Fruit fly (Drosophila melanogaster) whole organism, embryonic: ENCODE measurements around the gene CG43127.

ENCODE experiments used
- B-H1 ChIP-seq: fragments of 200-800 bp; sonication (Bioruptor generic); IDR thresholded peaks from 3 replicates; pipeline ENCODE4 v1.3.6; 2022; ENCODE audit warnings: missing biosample characterization, missing genetic modification characterization
- Bgb ChIP-seq: fragments of 200-800 bp; sonication (Bioruptor generic); IDR thresholded peaks from 2 replicates; pipeline ENCODE4 v1.3.6; 2022; ENCODE audit warnings: missing biosample characterization, missing genetic modification characterization; ENCODE audit not compliant: partially characterized antibody
- CG10267 ChIP-seq: fragments of 200-800 bp; sonication (Bioruptor generic); optimal IDR thresholded peaks from 2 replicates; lab custom pipeline; 2018; ENCODE audit warnings: missing biosample characterization, mild to moderate bottlenecking, missing genetic modification characterization, moderate library complexity
- CG10979 ChIP-seq: fragments of 200-800 bp; sonication (Bioruptor generic); optimal IDR thresholded peaks from 2 replicates; lab custom pipeline; 2018; ENCODE audit warnings: missing biosample characterization, mild to moderate bottlenecking, missing genetic modification characterization, moderate library complexity
- CG12071 ChIP-seq: fragments of 200-800 bp; sonication (Bioruptor generic); optimal IDR thresholded peaks from 3 replicates; lab custom pipeline; 2018; ENCODE audit warnings: missing biosample characterization, mild to moderate bottlenecking, missing genetic modification characterization
- CG12104 ChIP-seq: fragments of 200-800 bp; sonication (Bioruptor generic); optimal IDR thresholded peaks from 3 replicates; lab custom pipeline; 2016; ENCODE audit warnings: missing biosample characterization, missing genetic modification characterization
- CG1233 ChIP-seq: fragments of 200-800 bp; sonication (Bioruptor generic); optimal IDR thresholded peaks from 4 replicates; lab custom pipeline; 2018; ENCODE audit warnings: missing biosample characterization, mild to moderate bottlenecking, missing genetic modification characterization
- CG12744 ChIP-seq: fragments of 200-800 bp; sonication (Bioruptor generic); optimal IDR thresholded peaks from 2 replicates; lab custom pipeline; 2016; ENCODE audit warnings: missing biosample characterization, missing genetic modification characterization
- CG15514 ChIP-seq: fragments of 200-800 bp; sonication (Bioruptor generic); optimal IDR thresholded peaks from 3 replicates; lab custom pipeline; 2017; ENCODE audit warnings: missing biosample characterization, missing genetic modification characterization, mild to moderate bottlenecking, moderate library complexity, missing genetic modification reagents
- CG17361 ChIP-seq: fragments of 200-800 bp; sonication (Bioruptor generic); IDR thresholded peaks from 3 replicates; pipeline ENCODE4 v1.3.6; 2022; ENCODE audit warnings: missing biosample characterization, missing genetic modification characterization
- CG1832 ChIP-seq: fragments of 200-800 bp; sonication (Bioruptor generic); optimal IDR thresholded peaks from 2 replicates; lab custom pipeline; 2017; ENCODE audit warnings: missing biosample characterization, mild to moderate bottlenecking, missing genetic modification characterization, inconsistent platforms
- CG2712 ChIP-seq: fragments of 200-800 bp; optimal IDR thresholded peaks from 3 replicates; lab custom pipeline; 2019; ENCODE audit warnings: missing biosample characterization, mild to moderate bottlenecking, missing genetic modification characterization, moderate library complexity
- CG2889 ChIP-seq: fragments of 200-800 bp; sonication (Bioruptor generic); IDR thresholded peaks from 3 replicates; pipeline ENCODE4 v1.3.6; 2022; ENCODE audit warnings: missing biosample characterization, missing genetic modification characterization
- CG31441 ChIP-seq: fragments of 200-800 bp; sonication (Bioruptor generic); IDR thresholded peaks from 2 replicates; pipeline ENCODE4 v1.3.6; 2022; ENCODE audit warnings: missing biosample characterization, missing genetic modification characterization
- CG32767 ChIP-seq: fragments of 200-800 bp; sonication (Bioruptor generic); IDR thresholded peaks from 2 replicates; pipeline ENCODE4 v1.3.6; 2022; ENCODE audit warnings: missing biosample characterization, missing genetic modification characterization
- CG43689 ChIP-seq: fragments of 200-800 bp; sonication (Bioruptor generic); IDR thresholded peaks from 2 replicates; pipeline ENCODE4 v1.3.6; 2022; ENCODE audit warnings: missing biosample characterization, missing genetic modification characterization
- CG5245 ChIP-seq: fragments of 200-800 bp; sonication (Bioruptor generic); optimal IDR thresholded peaks from 3 replicates; lab custom pipeline; 2016; ENCODE audit warnings: missing biosample characterization, missing genetic modification characterization
- CG8290 ChIP-seq, 3 experiments: fragments of 200-800 bp; sonication (Bioruptor generic); optimal IDR thresholded peaks; 2 replicates each; lab custom pipeline; 2016 to 2019; ENCODE audit warnings: missing biosample characterization in 3 of 3, missing genetic modification characterization in 3 of 3, mild to moderate bottlenecking in 2 of 3, moderate library complexity in 1 of 3
- CG8388 ChIP-seq: fragments of 200-800 bp; sonication (Bioruptor generic); optimal IDR thresholded peaks from 2 replicates; lab custom pipeline; 2019; ENCODE audit warnings: missing biosample characterization, mild to moderate bottlenecking, missing genetic modification characterization, moderate library complexity
- Hr51 ChIP-seq, 2 experiments: fragments of 200-800 bp; sonication (Bioruptor generic); optimal IDR thresholded peaks; 2 replicates in 1 of 2; 3 replicates in 1 of 2; lab custom pipeline; 2016 to 2018; ENCODE audit warnings: missing biosample characterization in 2 of 2, missing genetic modification characterization in 2 of 2, mild to moderate bottlenecking in 1 of 2, moderate library complexity in 1 of 2
- Hsf ChIP-seq: fragments of 200-800 bp; sonication (Bioruptor generic); optimal IDR thresholded peaks from 3 replicates; lab custom pipeline; 2016; ENCODE audit warnings: missing biosample characterization, missing genetic modification characterization
- Med ChIP-seq: fragments of 200-800 bp; sonication (Bioruptor generic); peaks from one replicate; lab custom pipeline; 2016; ENCODE audit warnings: missing biosample characterization, missing genetic modification characterization, mild to moderate bottlenecking, inconsistent platforms, moderate library complexity
- Opbp ChIP-seq: fragments of 200-800 bp; sonication (Bioruptor generic); IDR thresholded peaks from 3 replicates; pipeline ENCODE4 v1.3.6; 2022; ENCODE audit warnings: missing biosample characterization, missing genetic modification characterization; ENCODE audit not compliant: partially characterized antibody
- PHDP ChIP-seq: fragments of 200-800 bp; sonication (Bioruptor generic); optimal IDR thresholded peaks from 3 replicates; lab custom pipeline; 2018; ENCODE audit warnings: missing biosample characterization, mild to moderate bottlenecking, missing genetic modification characterization, moderate library complexity
- Stat92E ChIP-seq, 3 experiments: fragments of >200 bp in 2 of 3; fragments of 200-800 bp in 1 of 3; sonication (Bioruptor generic) in 1 of 3; optimal IDR thresholded peaks; 2 replicates each; lab custom pipeline; 2017 to 2019; ENCODE audit warnings: missing biosample characterization in 3 of 3, missing genetic modification characterization in 3 of 3, mild to moderate bottlenecking in 1 of 3, moderate library complexity in 1 of 3
- Trl ChIP-seq, 3 experiments: fragments of >200 bp in 2 of 3; fragments of 200-800 bp in 1 of 3; sonication (Bioruptor generic) in 1 of 3; optimal IDR thresholded peaks; 2 replicates in 1 of 3; 3 replicates in 2 of 3; lab custom pipeline; 2016 to 2017; ENCODE audit warnings: missing biosample characterization in 1 of 3, missing genetic modification characterization in 1 of 3
- bsh ChIP-seq, 2 experiments: fragments of 200-800 bp; sonication (Bioruptor generic); optimal IDR thresholded peaks; 2 replicates each; lab custom pipeline; 2017 to 2018; ENCODE audit warnings: mild to moderate bottlenecking in 2 of 2, missing biosample characterization in 2 of 2, missing genetic modification characterization in 2 of 2, moderate library complexity in 1 of 2
- ci ChIP-seq: fragments of 200-800 bp; sonication (Bioruptor generic); IDR thresholded peaks from 3 replicates; pipeline ENCODE4 v1.3.6; 2022; ENCODE audit warnings: missing biosample characterization, missing genetic modification characterization
- crol ChIP-seq: fragments of 200-800 bp; sonication (Bioruptor generic); IDR thresholded peaks from 2 replicates; pipeline ENCODE4 v1.3.6; 2022; ENCODE audit warnings: missing biosample characterization, missing genetic modification characterization
- da ChIP-seq: fragments of 200-800 bp; sonication (Bioruptor generic); optimal IDR thresholded peaks from 2 replicates; lab custom pipeline; 2016; ENCODE audit warnings: missing biosample characterization, missing genetic modification characterization
- dmrt99B ChIP-seq: fragments of 200-800 bp; sonication (Bioruptor generic); optimal IDR thresholded peaks from 2 replicates; lab custom pipeline; 2018; ENCODE audit warnings: missing biosample characterization, mild to moderate bottlenecking, missing genetic modification characterization, moderate library complexity
- gfzf ChIP-seq: fragments of 200-800 bp; sonication (Bioruptor generic); optimal IDR thresholded peaks from 2 replicates; lab custom pipeline; 2016; ENCODE audit warnings: missing biosample characterization, mild to moderate bottlenecking, missing genetic modification characterization, moderate library complexity
- grau ChIP-seq: fragments of 200-800 bp; optimal IDR thresholded peaks from 3 replicates; lab custom pipeline; 2019; ENCODE audit warnings: missing biosample characterization, mild to moderate bottlenecking, missing genetic modification characterization, moderate library complexity
- lola ChIP-seq, 3 experiments: fragments of >200 bp in 2 of 3; fragments of 200-800 bp in 1 of 3; sonication (Bioruptor generic) in 1 of 3; optimal IDR thresholded peaks; 2 replicates each; lab custom pipeline; 2017 to 2019; ENCODE audit warnings: missing biosample characterization in 3 of 3, missing genetic modification characterization in 3 of 3, mild to moderate bottlenecking in 1 of 3, moderate library complexity in 1 of 3
- lov ChIP-seq, 2 experiments: fragments of 200-800 bp in 1 of 2; fragments of >200 bp in 1 of 2; sonication (Bioruptor generic) in 1 of 2; IDR thresholded peaks in 1 of 2; optimal IDR thresholded peaks in 1 of 2; 2 replicates in 1 of 2; 3 replicates in 1 of 2; pipeline versions ENCODE4 v1.3.6 to Lab custom; 2017 to 2022; ENCODE audit warnings: missing biosample characterization in 1 of 2, missing genetic modification characterization in 1 of 2
- onecut ChIP-seq: fragments of 200-800 bp; sonication (Bioruptor generic); IDR thresholded peaks from 2 replicates; pipeline ENCODE4 v1.3.6; 2022; ENCODE audit warnings: missing biosample characterization, missing genetic modification characterization
- pan ChIP-seq, 4 experiments: fragments of >200 bp in 3 of 4; fragments of 200-800 bp in 1 of 4; sonication (Bioruptor generic) in 1 of 4; optimal IDR thresholded peaks in 3 of 4; IDR thresholded peaks in 1 of 4; 2 replicates each; pipeline versions ENCODE4 v1.3.6 to Lab custom; 2017 to 2022; ENCODE audit warnings: missing biosample characterization in 2 of 4, missing genetic modification characterization in 2 of 4, mixed read lengths in 1 of 4
- row ChIP-seq: fragments of 200-800 bp; sonication (Bioruptor generic); IDR thresholded peaks from 3 replicates; pipeline ENCODE4 v1.3.6; 2022; ENCODE audit warnings: missing biosample characterization, missing genetic modification characterization
- sens ChIP-seq: fragments of 200-800 bp; sonication (Bioruptor generic); peaks from one replicate; lab custom pipeline; 2016; ENCODE audit warnings: missing biosample characterization, missing genetic modification characterization
- sqz ChIP-seq: fragments of 200-800 bp; sonication (Bioruptor generic); optimal IDR thresholded peaks from 3 replicates; lab custom pipeline; 2018; ENCODE audit warnings: missing biosample characterization, mild to moderate bottlenecking, missing genetic modification characterization
- tll ChIP-seq, 2 experiments: fragments of 200-800 bp in 1 of 2; fragments of >200 bp in 1 of 2; sonication (Bioruptor generic) in 1 of 2; optimal IDR thresholded peaks; 2 replicates each; lab custom pipeline; 2017 to 2019; ENCODE audit warnings: missing biosample characterization in 2 of 2, missing genetic modification characterization in 2 of 2, mild to moderate bottlenecking in 1 of 2, moderate library complexity in 1 of 2
- tna ChIP-seq: fragments of 200-800 bp; sonication (Bioruptor generic); IDR thresholded peaks from 2 replicates; pipeline ENCODE4 v1.3.6; 2022; ENCODE audit warnings: missing biosample characterization, missing genetic modification characterization; ENCODE audit not compliant: partially characterized antibody
- twi ChIP-seq: fragments of 200-800 bp; optimal IDR thresholded peaks from 2 replicates; lab custom pipeline; 2019; ENCODE audit warnings: missing biosample characterization, mild to moderate bottlenecking, missing genetic modification characterization, moderate library complexity
- z ChIP-seq: fragments of 200-800 bp; sonication (Bioruptor generic); IDR thresholded peaks from 3 replicates; pipeline ENCODE4 v1.3.6; 2022; ENCODE audit warnings: missing biosample characterization, missing genetic modification characterization
- zen ChIP-seq: fragments of 200-800 bp; sonication (Bioruptor generic); optimal IDR thresholded peaks from 3 replicates; lab custom pipeline; 2018; ENCODE audit warnings: missing biosample characterization, mild to moderate bottlenecking, missing genetic modification characterization, moderate library complexity

The CG43127 gene

dm6 chr3L:10659993-10660743, 34.8 kb upstream of the CG43127 start (continued):
- TF ChIP-seq Trl (optimal IDR thresholded peaks at IDR 0.05; lab: Kevin White, UChicago) (peak; percentile 46 to 51), Trl (GFP tag; optimal IDR thresholded peaks at IDR 0.05; lab: Kevin White, UChicago) (no peak), CG32767 (GFP tag; lab: Robert Waterston, UW) (no peak), Stat92E (GFP tag; optimal IDR thresholded peaks at IDR 0.05; lab: Kevin White, UChicago) (peak in 1 of 3 experiments; percentile 77), CG31441 (0 out of 2 replicates have a peak, but pooled peaks have one; percentile 22), CG10267 (tag; lab: Kevin White, UChicago) (peak; percentile 11), lola (GFP tag; optimal IDR thresholded peaks at IDR 0.05; lab: Kevin White, UChicago) (peak in 1 of 3 experiments; percentile 42), row (peak; percentile 32; the same call in 1 of the 3 replicates), CG2889 (GFP tag; lab: Robert Waterston, UW) (no peak), da (GFP tag; lab: Kevin White, UChicago) (no peak), CG8290 (GFP tag; optimal IDR thresholded peaks at IDR 0.05; lab: Kevin White, UChicago) (no peak), CG8290 (tag; optimal IDR thresholded peaks at IDR 0.05; lab: Kevin White, UChicago) (peak in 1 of 2 experiments; percentile 4), twi (tag; lab: Kevin White, UChicago) (peak; percentile 64), CG5245 (GFP tag; lab: Kevin White, UChicago) (no peak), CG43689 (no peak), CG2712 (tag; lab: Kevin White, UChicago) (peak; percentile 61), tll (GFP tag; optimal IDR thresholded peaks at IDR 0.05; lab: Kevin White, UChicago) (peak in 1 of 2 experiments; percentile 15), CG12071 (GFP tag; lab: Kevin White, UChicago) (no peak), z (GFP tag; lab: Robert Waterston, UW) (no peak), bsh (GFP tag; optimal IDR thresholded peaks at IDR 0.05; lab: Kevin White, UChicago) (peak in 1 of 2 experiments; percentile 4), ci (GFP tag; lab: Robert Waterston, UW) (peak; percentile 27; the same call in 1 of the 3 replicates), tna (GFP tag; lab: Robert Waterston, UW) (no peak), CG8388 (GFP tag; lab: Kevin White, UChicago) (no peak), grau (tag; lab: Kevin White, UChicago) (peak; percentile 92), onecut (no peak), CG1832 (peak; percentile 51), CG17361 (0 out of 3 replicates have a peak, but pooled peaks have one; percentile 26), CG1233 (GFP tag; lab: Kevin White, UChicago) (no peak), Bgb (GFP tag; lab: Robert Waterston, UW) (no peak), B-H1 (no peak), Opbp (GFP tag; lab: Robert Waterston, UW) (no peak), CG12104 (GFP tag; lab: Kevin White, UChicago) (no peak), CG15514 (no peak), sens (GFP tag; lab: Kevin White, UChicago) (peak; percentile 31), crol (GFP tag; lab: Robert Waterston, UW) (peak; percentile 87), Hr51 (GFP tag; optimal IDR thresholded peaks at IDR 0.05; lab: Kevin White, UChicago) (peak in 1 of 2 experiments; percentile 40), CG10979 (tag; lab: Kevin White, UChicago) (peak; percentile 48), PHDP (tag; lab: Kevin White, UChicago) (peak; percentile 1), gfzf (GFP tag; lab: Kevin White, UChicago) (no peak), Med (peak; percentile 57), CG12744 (no peak), sqz (GFP tag; lab: Kevin White, UChicago) (no peak), zen (tag; lab: Kevin White, UChicago) (peak; percentile 38), lov (optimal IDR thresholded peaks at IDR 0.05; lab: Kevin White, UChicago) (no peak), lov (GFP tag; IDR thresholded peaks at IDR 0.05; lab: Robert Waterston, UW) (0 out of 3 replicates have a peak, but pooled peaks have one; percentile 13), pan (optimal IDR thresholded peaks at IDR 0.05; lab: Kevin White, UChicago) (no peak), pan (GFP tag; optimal IDR thresholded peaks at IDR 0.05 in 1 of 2, IDR thresholded peaks at IDR 0.05 in 1 of 2) (peak in 1 of 2 experiments; percentile 5), Hsf (GFP tag; lab: Kevin White, UChicago) (no peak), dmrt99B (tag; lab: Kevin White, UChicago) (peak; percentile 18)
